Fruit fly (Drosophila melanogaster) Kc167 (cell line): Measurements from ENCODE around the gene CG5611.

Source experiments
- Myc ChIP-seq: fragments of >200 bp; optimal IDR thresholded peaks from 2 replicates; lab custom pipeline; 2017; ENCODE audit warnings: missing external identifiers
- psq ChIP-seq: fragments of >200 bp; optimal IDR thresholded peaks from 2 replicates; lab custom pipeline; 2017; ENCODE audit warnings: missing external identifiers

- TF ChIP-seq psq: no peak
- no peak for TF ChIP-seq Myc (lab: Kevin White, UChicago)
These were observed 12.0 kb upstream of the CG5611 start for dm6 chr3R:27647817-27648216.
